Worm (Caenorhabditis elegans): ENCODE data around the gene par-3.

ce11 chrIII:5719105-5719831, 55.2 kb downstream of the par-3 start:
- TF ChIP-seq ama-1 (optimal IDR thresholded peaks at IDR 0.05) (no peak), aly-1 (tag; optimal IDR thresholded peaks at IDR 0.05) (no peak), flt-1 (GFP tag; IDR thresholded peaks at IDR 0.05) (no peak), B0310.2 (tag; optimal IDR thresholded peaks at IDR 0.05) (no peak), hmg-4 (GFP tag; optimal IDR thresholded peaks at IDR 0.05) (no peak), F13C5.2 (tag; optimal IDR thresholded peaks at IDR 0.05) (no peak), ets-7 (tag; optimal IDR thresholded peaks at IDR 0.05) (no peak), tbx-11 (GFP tag; IDR thresholded peaks at IDR 0.05) (no peak), tbx-37 (GFP tag; conservative IDR thresholded peaks at IDR 0.05) (no peak), tra-4 (tag; optimal IDR thresholded peaks at IDR 0.05) (no peak), hnd-1 (tag; optimal IDR thresholded peaks at IDR 0.05) (no peak), hmbx-1 (tag; optimal IDR thresholded peaks at IDR 0.05) (no peak), ceh-13 (GFP tag; optimal IDR thresholded peaks at IDR 0.05) (no peak), ceh-36 (tag; optimal IDR thresholded peaks at IDR 0.05) (no peak)

Measured in whole organism, early embryonic.